Fruit fly (Drosophila melanogaster) whole organism, embryonic: ENCODE measurements around the gene lin-52.

Experiments used
- Atf-2 ChIP-seq: fragments of 200-800 bp; sonication (Bioruptor generic); optimal IDR thresholded peaks from 2 replicates; lab custom pipeline; 2016; ENCODE audit warnings: missing biosample characterization, missing genetic modification characterization
- Blimp-1 ChIP-seq: fragments of 200-800 bp; sonication (Bioruptor generic); optimal IDR thresholded peaks from 3 replicates; lab custom pipeline; 2018; ENCODE audit warnings: missing biosample characterization, missing genetic modification characterization, mild to moderate bottlenecking, moderate library complexity, missing genetic modification reagents
- Bteb2 ChIP-seq: fragments of 200-800 bp; sonication (Bioruptor generic); optimal IDR thresholded peaks from 2 replicates; lab custom pipeline; 2016; ENCODE audit warnings: missing biosample characterization, missing genetic modification characterization
- CG11247 ChIP-seq: fragments of 200-800 bp; sonication (Bioruptor generic); IDR thresholded peaks from 2 replicates; pipeline ENCODE4 v1.3.6; 2022; ENCODE audit warnings: missing biosample characterization, missing genetic modification characterization
- CG12744 ChIP-seq: fragments of 200-800 bp; sonication (Bioruptor generic); optimal IDR thresholded peaks from 2 replicates; lab custom pipeline; 2016; ENCODE audit warnings: missing biosample characterization, missing genetic modification characterization
- CG13775 ChIP-seq: fragments of 200-800 bp; sonication (Bioruptor generic); optimal IDR thresholded peaks from 3 replicates; lab custom pipeline; 2017; ENCODE audit warnings: missing biosample characterization, mild to moderate bottlenecking, missing genetic modification characterization
- CG14710 ChIP-seq: fragments of 200-800 bp; sonication (Bioruptor generic); optimal IDR thresholded peaks from 3 replicates; lab custom pipeline; 2019; ENCODE audit warnings: missing biosample characterization, mild to moderate bottlenecking, missing genetic modification characterization, moderate library complexity
- CG14965 ChIP-seq: fragments of 200-800 bp; sonication (Bioruptor generic); optimal IDR thresholded peaks from 2 replicates; lab custom pipeline; 2016; ENCODE audit warnings: missing biosample characterization, missing genetic modification characterization, borderline replicate concordance
- CG15011 ChIP-seq: fragments of 200-800 bp; sonication (Bioruptor generic); optimal IDR thresholded peaks from 3 replicates; lab custom pipeline; 2018; ENCODE audit warnings: missing biosample characterization, mild to moderate bottlenecking, missing genetic modification characterization
- CG1647 ChIP-seq: fragments of 200-800 bp; sonication (Bioruptor generic); optimal IDR thresholded peaks from 3 replicates; lab custom pipeline; 2016; ENCODE audit warnings: missing biosample characterization, missing genetic modification characterization
- CG17359 ChIP-seq: fragments of 200-800 bp; sonication (Bioruptor generic); optimal IDR thresholded peaks from 3 replicates; lab custom pipeline; 2018; ENCODE audit warnings: missing biosample characterization, mild to moderate bottlenecking, missing genetic modification characterization, moderate library complexity
- CG17912 ChIP-seq: fragments of 200-800 bp; sonication (Bioruptor generic); optimal IDR thresholded peaks from 2 replicates; lab custom pipeline; 2018; ENCODE audit warnings: missing biosample characterization, mild to moderate bottlenecking, missing genetic modification characterization
- CG18011 ChIP-seq: fragments of 200-800 bp; sonication (Bioruptor generic); optimal IDR thresholded peaks from 2 replicates; lab custom pipeline; 2017; ENCODE audit warnings: missing biosample characterization, missing genetic modification characterization, mild to moderate bottlenecking, moderate library complexity, missing genotype
- CG30020 ChIP-seq: fragments of 200-800 bp; optimal IDR thresholded peaks from 2 replicates; lab custom pipeline; 2019; ENCODE audit warnings: missing biosample characterization, mild to moderate bottlenecking, missing genetic modification characterization, moderate library complexity
- CG3163 ChIP-seq: fragments of 200-800 bp; sonication (Bioruptor generic); optimal IDR thresholded peaks from 3 replicates; lab custom pipeline; 2016; ENCODE audit warnings: missing biosample characterization, missing genetic modification characterization
- CG3281 ChIP-seq: fragments of 200-800 bp; sonication (Bioruptor generic); optimal IDR thresholded peaks from 3 replicates; lab custom pipeline; 2017; ENCODE audit warnings: missing biosample characterization, mild to moderate bottlenecking, missing genetic modification characterization
- CG34422 ChIP-seq: fragments of 200-800 bp; sonication (Bioruptor generic); IDR thresholded peaks from 3 replicates; pipeline ENCODE4 v1.3.6; 2022; ENCODE audit warnings: missing biosample characterization, missing genetic modification characterization
- CG3838 ChIP-seq: fragments of 200-800 bp; sonication (Bioruptor generic); optimal IDR thresholded peaks from 3 replicates; lab custom pipeline; 2016; ENCODE audit warnings: missing biosample characterization, missing genetic modification characterization
- CG7271 ChIP-seq: fragments of 200-800 bp; sonication (Bioruptor generic); optimal IDR thresholded peaks from 2 replicates; lab custom pipeline; 2018; ENCODE audit warnings: missing biosample characterization, mild to moderate bottlenecking, missing genetic modification characterization, moderate library complexity
- CHES-1-like ChIP-seq: fragments of 200-800 bp; sonication (Bioruptor generic); optimal IDR thresholded peaks from 2 replicates; lab custom pipeline; 2016; ENCODE audit warnings: missing biosample characterization, missing genetic modification characterization
- Dbx ChIP-seq: fragments of 200-800 bp; sonication (Bioruptor generic); IDR thresholded peaks from 3 replicates; pipeline ENCODE4 v1.3.6; 2022; ENCODE audit warnings: missing biosample characterization, missing genetic modification characterization
- Dip3 ChIP-seq: fragments of 200-800 bp; sonication (Bioruptor generic); optimal IDR thresholded peaks from 3 replicates; lab custom pipeline; 2016; ENCODE audit warnings: missing biosample characterization, missing genetic modification characterization
- Doc3 ChIP-seq: fragments of 200-800 bp; sonication (Bioruptor generic); IDR thresholded peaks from 3 replicates; pipeline ENCODE4 v1.3.6; 2022; ENCODE audit warnings: missing biosample characterization, missing genetic modification characterization; ENCODE audit not compliant: partially characterized antibody
- E2f2 ChIP-seq: fragments of 200-800 bp; sonication (Bioruptor generic); IDR thresholded peaks from 2 replicates; pipeline ENCODE4 v1.3.6; 2022; ENCODE audit warnings: missing biosample characterization, missing genetic modification characterization
- Hr51 ChIP-seq, 2 experiments: fragments of 200-800 bp; sonication (Bioruptor generic); optimal IDR thresholded peaks; 2 replicates in 1 of 2; 3 replicates in 1 of 2; lab custom pipeline; 2016 to 2018; ENCODE audit warnings: missing biosample characterization in 2 of 2, missing genetic modification characterization in 2 of 2, mild to moderate bottlenecking in 1 of 2, moderate library complexity in 1 of 2
- Med ChIP-seq: fragments of 200-800 bp; sonication (Bioruptor generic); peaks from one replicate; lab custom pipeline; 2016; ENCODE audit warnings: missing biosample characterization, missing genetic modification characterization, mild to moderate bottlenecking, inconsistent platforms, moderate library complexity
- NC2α ChIP-seq: fragments of 200-800 bp; sonication (Bioruptor generic); optimal IDR thresholded peaks from 2 replicates; lab custom pipeline; 2016; ENCODE audit warnings: missing biosample characterization, missing genetic modification characterization
- Ravus ChIP-seq: fragments of 200-800 bp; sonication (Bioruptor generic); IDR thresholded peaks from 2 replicates; pipeline ENCODE4 v1.3.6; 2022; ENCODE audit warnings: missing biosample characterization, missing genetic modification characterization
- Scr ChIP-seq: fragments of 200-800 bp; sonication (Bioruptor generic); IDR thresholded peaks from 2 replicates; pipeline ENCODE4 v1.3.6; 2022; ENCODE audit warnings: missing biosample characterization, missing genetic modification characterization; ENCODE audit not compliant: partially characterized antibody
- Spps ChIP-seq: fragments of 200-800 bp; sonication (Bioruptor generic); optimal IDR thresholded peaks from 2 replicates; lab custom pipeline; 2018; ENCODE audit warnings: missing biosample characterization, mild to moderate bottlenecking, missing genetic modification characterization
- Usf ChIP-seq: fragments of 200-800 bp; sonication (Bioruptor generic); optimal IDR thresholded peaks from 2 replicates; lab custom pipeline; 2017; ENCODE audit warnings: missing genotype, missing biosample characterization, missing genetic modification characterization
- YL-1 ChIP-seq: fragments of 200-800 bp; sonication (Bioruptor generic); optimal IDR thresholded peaks from 3 replicates; lab custom pipeline; 2017; ENCODE audit warnings: missing biosample characterization, mild to moderate bottlenecking, missing genetic modification characterization
- aop ChIP-seq: fragments of 200-800 bp; sonication (Bioruptor generic); IDR thresholded peaks from 2 replicates; pipeline ENCODE4 v1.3.6; 2022; ENCODE audit warnings: missing biosample characterization, missing genetic modification characterization
- bab2 ChIP-seq: fragments of 200-800 bp; sonication (Bioruptor generic); optimal IDR thresholded peaks from 2 replicates; lab custom pipeline; 2016; ENCODE audit warnings: missing biosample characterization, missing genetic modification characterization
- br ChIP-seq: fragments of >200 bp; optimal IDR thresholded peaks from 2 replicates; lab custom pipeline; 2017
- cad ChIP-seq: fragments of >200 bp; optimal IDR thresholded peaks from 2 replicates; lab custom pipeline; 2017; ENCODE audit warnings: missing biosample characterization, missing genetic modification characterization
- cas ChIP-seq: fragments of 200-800 bp; sonication (Bioruptor generic); IDR thresholded peaks from 2 replicates; pipeline ENCODE4 v1.3.6; 2022; ENCODE audit warnings: missing biosample characterization, missing genetic modification characterization
- chinmo ChIP-seq: fragments of 200-800 bp; sonication (Bioruptor generic); IDR thresholded peaks from 4 replicates; pipeline ENCODE4 v1.3.6; 2022; ENCODE audit warnings: missing biosample characterization, missing genetic modification characterization; ENCODE audit not compliant: partially characterized antibody
- cwo ChIP-seq: fragments of 200-800 bp; sonication (Bioruptor generic); optimal IDR thresholded peaks from 3 replicates; lab custom pipeline; 2017; ENCODE audit warnings: missing biosample characterization, missing genetic modification characterization, mild to moderate bottlenecking, moderate library complexity, missing genetic modification reagents
- danr ChIP-seq: fragments of 200-800 bp; sonication (Bioruptor generic); IDR thresholded peaks from 2 replicates; pipeline ENCODE4 v1.3.6; 2022; ENCODE audit warnings: missing biosample characterization, missing genetic modification characterization
- dm ChIP-seq: fragments of 200-800 bp; sonication (Bioruptor generic); optimal IDR thresholded peaks from 3 replicates; lab custom pipeline; 2016; ENCODE audit warnings: missing biosample characterization, missing genetic modification characterization
- ewg ChIP-seq: fragments of 200-800 bp; sonication (Bioruptor generic); optimal IDR thresholded peaks from 3 replicates; lab custom pipeline; 2017; ENCODE audit warnings: mild to moderate bottlenecking, missing biosample characterization, missing genetic modification reagents, missing genetic modification characterization
- gro ChIP-seq: fragments of 200-800 bp; sonication (Bioruptor generic); optimal IDR thresholded peaks from 2 replicates; lab custom pipeline; 2016; ENCODE audit warnings: missing biosample characterization, missing genetic modification characterization
- ham ChIP-seq: fragments of 200-800 bp; sonication (Bioruptor generic); IDR thresholded peaks from 2 replicates; pipeline ENCODE4 v1.3.6; 2022; ENCODE audit warnings: missing biosample characterization, missing genetic modification characterization
- insv ChIP-seq, 2 experiments: fragments of 200-800 bp; sonication (Bioruptor generic); optimal IDR thresholded peaks; 3 replicates each; lab custom pipeline; 2016 to 2018; ENCODE audit warnings: missing biosample characterization in 2 of 2, missing genetic modification characterization in 2 of 2
- nau ChIP-seq: fragments of 200-800 bp; sonication (Bioruptor generic); optimal IDR thresholded peaks from 3 replicates; lab custom pipeline; 2017; ENCODE audit warnings: missing biosample characterization, mild to moderate bottlenecking, missing genetic modification characterization, missing genetic modification reagents
- otp ChIP-seq: fragments of 200-800 bp; sonication (Bioruptor generic); IDR thresholded peaks from 3 replicates; pipeline ENCODE4, ENCODE4 v1.3.6; 2022; ENCODE audit warnings: missing biosample characterization, missing genetic modification characterization
- pzg ChIP-seq: fragments of 200-800 bp; sonication (Bioruptor generic); optimal IDR thresholded peaks from 3 replicates; lab custom pipeline; 2018; ENCODE audit warnings: missing biosample characterization, mild to moderate bottlenecking, missing genetic modification characterization, moderate library complexity
- rib ChIP-seq: fragments of 200-800 bp; sonication (Bioruptor generic); IDR thresholded peaks from 2 replicates; pipeline ENCODE4 v1.3.6; 2022; ENCODE audit warnings: missing biosample characterization, missing genetic modification characterization
- sob ChIP-seq: fragments of 200-800 bp; sonication (Bioruptor generic); IDR thresholded peaks from 2 replicates; pipeline ENCODE4 v1.3.6; 2022; ENCODE audit warnings: missing biosample characterization, missing genetic modification characterization
- vnd ChIP-seq: fragments of 200-800 bp; sonication (Bioruptor generic); IDR thresholded peaks from 3 replicates; pipeline ENCODE4 v1.3.6; 2022; ENCODE audit warnings: missing biosample characterization, missing genetic modification characterization; ENCODE audit not compliant: partially characterized antibody

lin-52 gene

dm6 chrX:5724744-5725185, 30.0 kb downstream of the lin-52 start (continued):
- TF ChIP-seq CG13775 = no peak
- peak; percentile 11; the same call in 1 of the 2 replicates for TF ChIP-seq danr (GFP tag; lab: Robert Waterston, UW)
- peak; percentile 70 for TF ChIP-seq bab2 (GFP tag; lab: Kevin White, UChicago)
- no peak for TF ChIP-seq rib (GFP tag; lab: Robert Waterston, UW)
- TF ChIP-seq gro = no peak
- TF ChIP-seq pzg (GFP tag; lab: Kevin White, UChicago) = no peak
- 0 out of 3 replicates have a peak, but pooled peaks have one; percentile 7 for TF ChIP-seq Dbx
- TF ChIP-seq CG14965 (GFP tag; lab: Kevin White, UChicago) = peak; percentile 8
- TF ChIP-seq Doc3 = no peak
- TF ChIP-seq Bteb2 = no peak
- peak; percentile 33 for TF ChIP-seq Atf-2 (GFP tag; lab: Kevin White, UChicago)
- TF ChIP-seq E2f2 (GFP tag; lab: Robert Waterston, UW) = no peak
- TF ChIP-seq ham = no peak
- TF ChIP-seq vnd (GFP tag; lab: Robert Waterston, UW) = no peak
- TF ChIP-seq Scr (GFP tag; lab: Robert Waterston, UW) = no peak
- no peak for TF ChIP-seq NC2α (GFP tag; lab: Kevin White, UChicago)
- no peak for TF ChIP-seq CG15011 (GFP tag; lab: Kevin White, UChicago)
- TF ChIP-seq CG34422 (GFP tag; lab: Robert Waterston, UW) = peak; percentile 24; the same call in 1 of the 3 replicates
- TF ChIP-seq dm (GFP tag; lab: Kevin White, UChicago) = no peak
- no peak for TF ChIP-seq Usf (GFP tag; lab: Kevin White, UChicago)
- TF ChIP-seq CG3281 (GFP tag; lab: Kevin White, UChicago) = no peak
- peak; percentile 27 for TF ChIP-seq Spps (tag; lab: Kevin White, UChicago)
- no peak for TF ChIP-seq Dip3
- peak; percentile 30 for TF ChIP-seq Blimp-1
- peak; percentile 7 for TF ChIP-seq cwo (GFP tag; lab: Kevin White, UChicago)
- no peak for TF ChIP-seq Ravus
- TF ChIP-seq nau (GFP tag; lab: Kevin White, UChicago) = peak; percentile 62
- no peak for TF ChIP-seq cas (GFP tag; lab: Robert Waterston, UW)
- no peak for TF ChIP-seq insv (GFP tag; optimal IDR thresholded peaks at IDR 0.05; lab: Kevin White, UChicago)
- no peak for TF ChIP-seq CG18011
- peak; percentile 42; the same call in 1 of the 3 replicates for TF ChIP-seq otp
- TF ChIP-seq CG17912 (GFP tag; lab: Kevin White, UChicago) = no peak
- no peak for TF ChIP-seq YL-1 (GFP tag; lab: Kevin White, UChicago)
- TF ChIP-seq CG17359 (tag; lab: Kevin White, UChicago) = peak; percentile 64
- TF ChIP-seq Hr51 (GFP tag; optimal IDR thresholded peaks at IDR 0.05; lab: Kevin White, UChicago) = peak; percentile 33 to 38
- no peak for TF ChIP-seq cad
- peak; percentile 1 for TF ChIP-seq CG1647 (GFP tag; lab: Kevin White, UChicago)
- peak; percentile 15 for TF ChIP-seq CHES-1-like (GFP tag; lab: Kevin White, UChicago)
- TF ChIP-seq chinmo (GFP tag; lab: Robert Waterston, UW) = no peak
- TF ChIP-seq ewg = peak; percentile 54
- peak; percentile 41 for TF ChIP-seq CG14710 (tag; lab: Kevin White, UChicago)
- no peak for TF ChIP-seq CG3163
- TF ChIP-seq CG30020 (tag; lab: Kevin White, UChicago) = no peak
- TF ChIP-seq CG3838 = no peak
- no peak for TF ChIP-seq br (lab: Kevin White, UChicago)
- no peak for TF ChIP-seq CG11247 (GFP tag; lab: Robert Waterston, UW)
- peak; percentile 24 for TF ChIP-seq CG7271 (tag; lab: Kevin White, UChicago)
- TF ChIP-seq sob = peak; percentile 16; the same call in 1 of the 2 replicates
- TF ChIP-seq aop (GFP tag; lab: Robert Waterston, UW) = no peak
- TF ChIP-seq Med (GFP tag; lab: Kevin White, UChicago) = peak; percentile 89
- TF ChIP-seq CG12744 (GFP tag; lab: Kevin White, UChicago) = no peak
